Fruit fly (Drosophila melanogaster) whole organism, embryonic: Measurements from ENCODE around the gene CG6006.

Experiments
- Antp ChIP-seq: fragments of 200-800 bp; sonication (Bioruptor generic); optimal IDR thresholded peaks from 3 replicates; lab custom pipeline; 2016; ENCODE audit warnings: missing biosample characterization, missing genetic modification characterization
- Atf6 ChIP-seq: fragments of 200-800 bp; sonication (Bioruptor generic); IDR thresholded peaks from 2 replicates; pipeline ENCODE4 v1.3.6; 2022; ENCODE audit warnings: missing biosample characterization, missing genetic modification characterization
- B-H2 ChIP-seq: fragments of 200-800 bp; sonication (Bioruptor generic); optimal IDR thresholded peaks from 2 replicates; lab custom pipeline; 2018; ENCODE audit warnings: missing biosample characterization, mild to moderate bottlenecking, missing genetic modification characterization
- CG10267 ChIP-seq: fragments of 200-800 bp; sonication (Bioruptor generic); optimal IDR thresholded peaks from 2 replicates; lab custom pipeline; 2018; ENCODE audit warnings: missing biosample characterization, mild to moderate bottlenecking, missing genetic modification characterization, moderate library complexity
- CG10959 ChIP-seq: fragments of 200-800 bp; sonication (Bioruptor generic); IDR thresholded peaks from 2 replicates; pipeline ENCODE4 v1.3.6; 2022; ENCODE audit warnings: missing biosample characterization, missing genetic modification characterization
- CG11504 ChIP-seq: fragments of 200-800 bp; sonication (Bioruptor generic); optimal IDR thresholded peaks from 3 replicates; lab custom pipeline; 2019; ENCODE audit warnings: missing biosample characterization, mild to moderate bottlenecking, missing genetic modification characterization, moderate library complexity
- CG12236 ChIP-seq: fragments of 200-800 bp; sonication (Bioruptor generic); optimal IDR thresholded peaks from 2 replicates; lab custom pipeline; 2016; ENCODE audit warnings: missing biosample characterization, missing genetic modification characterization
- CG12659 ChIP-seq: fragments of 200-800 bp; sonication (Bioruptor generic); optimal IDR thresholded peaks from 3 replicates; lab custom pipeline; 2017; ENCODE audit warnings: mild to moderate bottlenecking, missing biosample characterization, missing genetic modification reagents, missing genetic modification characterization
- CG13424 ChIP-seq: fragments of 200-800 bp; sonication (Bioruptor generic); optimal IDR thresholded peaks from 2 replicates; lab custom pipeline; 2019; ENCODE audit warnings: missing biosample characterization, mild to moderate bottlenecking, missing genetic modification characterization, moderate library complexity
- CG14710 ChIP-seq: fragments of 200-800 bp; sonication (Bioruptor generic); optimal IDR thresholded peaks from 3 replicates; lab custom pipeline; 2019; ENCODE audit warnings: missing biosample characterization, mild to moderate bottlenecking, missing genetic modification characterization, moderate library complexity
- CG1792 ChIP-seq: fragments of 200-800 bp; sonication (Bioruptor generic); optimal IDR thresholded peaks from 2 replicates; lab custom pipeline; 2016; ENCODE audit warnings: missing biosample characterization, missing genetic modification characterization
- CG31224 ChIP-seq: fragments of 200-800 bp; sonication (Bioruptor generic); IDR thresholded peaks from 2 replicates; pipeline ENCODE4 v1.3.6; 2022; ENCODE audit warnings: missing biosample characterization, missing genetic modification characterization
- CG31441 ChIP-seq: fragments of 200-800 bp; sonication (Bioruptor generic); IDR thresholded peaks from 2 replicates; pipeline ENCODE4 v1.3.6; 2022; ENCODE audit warnings: missing biosample characterization, missing genetic modification characterization
- CG3838 ChIP-seq: fragments of 200-800 bp; sonication (Bioruptor generic); optimal IDR thresholded peaks from 3 replicates; lab custom pipeline; 2016; ENCODE audit warnings: missing biosample characterization, missing genetic modification characterization
- CG3847 ChIP-seq: fragments of 200-800 bp; sonication (Bioruptor generic); IDR thresholded peaks from 2 replicates; pipeline ENCODE4 v1.3.6; 2022; ENCODE audit warnings: missing biosample characterization, missing genetic modification characterization
- CG5953 ChIP-seq: fragments of 200-800 bp; sonication (Bioruptor generic); IDR thresholded peaks from 2 replicates; pipeline ENCODE4 v1.3.6; 2022; ENCODE audit warnings: missing biosample characterization, missing genetic modification characterization
- CG6175 ChIP-seq: fragments of 200-800 bp; sonication (Bioruptor generic); IDR thresholded peaks from 3 replicates; pipeline ENCODE4 v1.3.6; 2022; ENCODE audit warnings: missing biosample characterization, missing genetic modification characterization
- CG7745 ChIP-seq: fragments of 200-800 bp; sonication (Bioruptor generic); optimal IDR thresholded peaks from 2 replicates; lab custom pipeline; 2018; ENCODE audit warnings: missing biosample characterization, mild to moderate bottlenecking, missing genetic modification characterization, moderate library complexity
- CG7839 ChIP-seq: fragments of 200-800 bp; sonication (Bioruptor generic); optimal IDR thresholded peaks from 3 replicates; lab custom pipeline; 2018; ENCODE audit warnings: missing biosample characterization, mild to moderate bottlenecking, missing genetic modification characterization, moderate library complexity
- CG9932 ChIP-seq: fragments of 200-800 bp; sonication (Bioruptor generic); IDR thresholded peaks from 2 replicates; pipeline ENCODE4 v1.3.6; 2022; ENCODE audit warnings: missing biosample characterization, missing genetic modification characterization
- Dref ChIP-seq: fragments of 200-800 bp; sonication (Bioruptor generic); IDR thresholded peaks from 2 replicates; pipeline ENCODE4 v1.3.6; 2022; ENCODE audit warnings: missing biosample characterization, missing genetic modification characterization
- Drgx ChIP-seq: fragments of 200-800 bp; sonication (Bioruptor generic); IDR thresholded peaks from 2 replicates; pipeline ENCODE4 v1.3.6; 2022; ENCODE audit warnings: missing biosample characterization, missing genetic modification characterization
- Ets97D ChIP-seq: fragments of 200-800 bp; sonication (Bioruptor generic); optimal IDR thresholded peaks from 3 replicates; lab custom pipeline; 2016; ENCODE audit warnings: missing biosample characterization, missing genetic modification characterization
- H2.0 ChIP-seq: fragments of 200-800 bp; sonication (Bioruptor generic); IDR thresholded peaks from 2 replicates; pipeline ENCODE4 v1.3.6; 2022; ENCODE audit warnings: missing biosample characterization, missing genetic modification characterization
- Hmr ChIP-seq: fragments of 200-800 bp; sonication (Bioruptor generic); optimal IDR thresholded peaks from 3 replicates; lab custom pipeline; 2017; ENCODE audit warnings: mild to moderate bottlenecking, missing biosample characterization, missing genetic modification reagents, missing genetic modification characterization
- Hr51 ChIP-seq, 2 experiments: fragments of 200-800 bp; sonication (Bioruptor generic); optimal IDR thresholded peaks; 2 replicates in 1 of 2; 3 replicates in 1 of 2; lab custom pipeline; 2016 to 2018; ENCODE audit warnings: missing biosample characterization in 2 of 2, missing genetic modification characterization in 2 of 2, mild to moderate bottlenecking in 1 of 2, moderate library complexity in 1 of 2
- Nf-YC ChIP-seq: fragments of 200-800 bp; optimal IDR thresholded peaks from 3 replicates; lab custom pipeline; 2019; ENCODE audit warnings: missing biosample characterization, mild to moderate bottlenecking, missing genetic modification characterization, moderate library complexity
- Pdp1 ChIP-seq, 2 experiments: fragments of 200-800 bp; sonication (Bioruptor generic); optimal IDR thresholded peaks; 3 replicates each; lab custom pipeline; 2016; ENCODE audit warnings: missing biosample characterization in 2 of 2, missing genetic modification characterization in 2 of 2, mild to moderate bottlenecking in 1 of 2, moderate library complexity in 1 of 2
- ase ChIP-seq: fragments of 200-800 bp; sonication (Bioruptor generic); IDR thresholded peaks from 3 replicates; pipeline ENCODE4 v1.3.6; 2022; ENCODE audit warnings: missing biosample characterization, missing genetic modification characterization
- ash1 ChIP-seq: fragments of 200-800 bp; sonication (Bioruptor generic); optimal IDR thresholded peaks from 2 replicates; lab custom pipeline; 2018; ENCODE audit warnings: missing biosample characterization, mild to moderate bottlenecking, missing genetic modification characterization
- cg ChIP-seq: fragments of 200-800 bp; sonication (Bioruptor generic); optimal IDR thresholded peaks from 3 replicates; lab custom pipeline; 2019; ENCODE audit warnings: missing biosample characterization, mild to moderate bottlenecking, missing genetic modification characterization, moderate library complexity
- chinmo ChIP-seq: fragments of 200-800 bp; sonication (Bioruptor generic); IDR thresholded peaks from 4 replicates; pipeline ENCODE4 v1.3.6; 2022; ENCODE audit warnings: missing biosample characterization, missing genetic modification characterization; ENCODE audit not compliant: partially characterized antibody
- chm ChIP-seq: fragments of 200-800 bp; sonication (Bioruptor generic); IDR thresholded peaks from 2 replicates; pipeline ENCODE4 v1.3.6; 2022; ENCODE audit warnings: missing biosample characterization, missing genetic modification characterization
- ci ChIP-seq: fragments of 200-800 bp; sonication (Bioruptor generic); IDR thresholded peaks from 3 replicates; pipeline ENCODE4 v1.3.6; 2022; ENCODE audit warnings: missing biosample characterization, missing genetic modification characterization
- crc ChIP-seq: fragments of 200-800 bp; sonication (Bioruptor generic); optimal IDR thresholded peaks from 2 replicates; lab custom pipeline; 2016; ENCODE audit warnings: missing biosample characterization, missing genetic modification characterization
- da ChIP-seq: fragments of 200-800 bp; sonication (Bioruptor generic); optimal IDR thresholded peaks from 2 replicates; lab custom pipeline; 2016; ENCODE audit warnings: missing biosample characterization, missing genetic modification characterization
- gsb-n ChIP-seq: fragments of 200-800 bp; sonication (Bioruptor generic); optimal IDR thresholded peaks from 3 replicates; lab custom pipeline; 2018; ENCODE audit warnings: missing biosample characterization, mild to moderate bottlenecking, missing genetic modification characterization
- insv ChIP-seq, 2 experiments: fragments of 200-800 bp; sonication (Bioruptor generic); optimal IDR thresholded peaks; 3 replicates each; lab custom pipeline; 2016 to 2018; ENCODE audit warnings: missing biosample characterization in 2 of 2, missing genetic modification characterization in 2 of 2
- ken ChIP-seq: fragments of 200-800 bp; sonication (Bioruptor generic); IDR thresholded peaks from 3 replicates; pipeline ENCODE4 v1.3.6; 2022; ENCODE audit warnings: missing biosample characterization, missing genetic modification characterization
- nom ChIP-seq: fragments of 200-800 bp; sonication (Bioruptor generic); optimal IDR thresholded peaks from 2 replicates; lab custom pipeline; 2017; ENCODE audit warnings: missing biosample characterization, missing genetic modification characterization, mild to moderate bottlenecking, moderate library complexity, missing genetic modification reagents
- otp ChIP-seq: fragments of 200-800 bp; sonication (Bioruptor generic); IDR thresholded peaks from 3 replicates; pipeline ENCODE4, ENCODE4 v1.3.6; 2022; ENCODE audit warnings: missing biosample characterization, missing genetic modification characterization
- slbo ChIP-seq: fragments of 200-800 bp; sonication (Bioruptor generic); IDR thresholded peaks from 2 replicates; pipeline ENCODE4 v1.3.6; 2022; ENCODE audit warnings: missing biosample characterization, missing genetic modification characterization
- sug ChIP-seq: fragments of 200-800 bp; optimal IDR thresholded peaks from 2 replicates; lab custom pipeline; 2019; ENCODE audit warnings: missing biosample characterization, mild to moderate bottlenecking, missing genetic modification characterization, moderate library complexity
- z ChIP-seq: fragments of 200-800 bp; sonication (Bioruptor generic); IDR thresholded peaks from 3 replicates; pipeline ENCODE4 v1.3.6; 2022; ENCODE audit warnings: missing biosample characterization, missing genetic modification characterization

Gene CG6006

dm6 chr3R:16209714-16210553, 55.2 kb downstream of the CG6006 start (continued):
- TF ChIP-seq Nf-YC (tag; lab: Kevin White, UChicago), result peak; percentile 36
- TF ChIP-seq CG11504 (tag; lab: Kevin White, UChicago), result peak; percentile 71
- TF ChIP-seq Antp (GFP tag; lab: Kevin White, UChicago), result no peak
- TF ChIP-seq Atf6 (GFP tag; lab: Robert Waterston, UW), result peak; percentile 40; the same call in 1 of the 2 replicates
- no peak for TF ChIP-seq CG12236
- TF ChIP-seq sug, result peak; percentile 39
- TF ChIP-seq, all 482 proteins: peak for 105

dm6 chr3R:16210808-16211578, 56.2 kb downstream of the CG6006 start:
- TF ChIP-seq CG6175 (GFP tag; lab: Robert Waterston, UW), result peak; percentile 80
- peak in 1 of 2 experiments; percentile 18 for TF ChIP-seq Pdp1 (GFP tag; optimal IDR thresholded peaks at IDR 0.05; lab: Kevin White, UChicago)
- TF ChIP-seq CG13424 (tag; lab: Kevin White, UChicago), result no peak
- no peak for TF ChIP-seq gsb-n (tag; lab: Kevin White, UChicago)
- TF ChIP-seq Ets97D (GFP tag; lab: Kevin White, UChicago), result no peak
- TF ChIP-seq CG3847 (GFP tag; lab: Robert Waterston, UW), result 0 out of 2 replicates have a peak, but pooled peaks have one; percentile 24
- peak; percentile 46; the same call in 1 of the 2 replicates for TF ChIP-seq CG31224 (GFP tag; lab: Robert Waterston, UW)
- TF ChIP-seq Atf6 (GFP tag; lab: Robert Waterston, UW), result peak; percentile 33; the same call in 1 of the 2 replicates
- TF ChIP-seq chm, result 0 out of 2 replicates have a peak, but pooled peaks have one; percentile 14
- TF ChIP-seq insv (GFP tag; optimal IDR thresholded peaks at IDR 0.05; lab: Kevin White, UChicago), result no peak
- no peak for TF ChIP-seq CG3838 (GFP tag; lab: Kevin White, UChicago)
- no peak for TF ChIP-seq crc (GFP tag; lab: Kevin White, UChicago)
- peak; percentile 77; the same call in 2 of the 3 replicates for TF ChIP-seq ci
- TF ChIP-seq ase (GFP tag; lab: Robert Waterston, UW), result 0 out of 3 replicates have a peak, but pooled peaks have one; percentile 6
- 0 out of 3 replicates have a peak, but pooled peaks have one; percentile 18 for TF ChIP-seq otp (GFP tag; lab: Robert Waterston, UW)
- TF ChIP-seq slbo (GFP tag; lab: Robert Waterston, UW), result peak; percentile 33; the same call in 1 of the 2 replicates
- peak; percentile 7; the same call in 1 of the 2 replicates for TF ChIP-seq Drgx (GFP tag; lab: Robert Waterston, UW)
- peak; percentile 7 for TF ChIP-seq CG7839 (tag; lab: Kevin White, UChicago)
- TF ChIP-seq CG10959 (GFP tag; lab: Robert Waterston, UW), result no peak
- peak; percentile 36 for TF ChIP-seq B-H2
- TF ChIP-seq da (GFP tag; lab: Kevin White, UChicago), result no peak
- TF ChIP-seq z (GFP tag; lab: Robert Waterston, UW), result 0 out of 3 replicates have a peak, but pooled peaks have one; percentile 55
- peak; percentile 42 for TF ChIP-seq nom (GFP tag; lab: Kevin White, UChicago)
- TF ChIP-seq CG1792 (GFP tag; lab: Kevin White, UChicago), result no peak
- no peak for TF ChIP-seq CG10267 (tag; lab: Kevin White, UChicago)
- peak; percentile 25 for TF ChIP-seq Hmr (GFP tag; lab: Kevin White, UChicago)
- peak; percentile 44; the same call in 1 of the 2 replicates for TF ChIP-seq CG5953 (GFP tag; lab: Robert Waterston, UW)
- TF ChIP-seq ken (GFP tag; lab: Robert Waterston, UW), result 0 out of 3 replicates have a peak, but pooled peaks have one; percentile 30
- TF ChIP-seq CG14710 (tag; lab: Kevin White, UChicago), result no peak
- TF ChIP-seq CG7745 (tag; lab: Kevin White, UChicago), result no peak
- TF ChIP-seq Dref, result no peak
- TF ChIP-seq CG9932 (GFP tag; lab: Robert Waterston, UW), result peak; percentile 33; the same call in 1 of the 2 replicates
- no peak for TF ChIP-seq CG12659 (GFP tag; lab: Kevin White, UChicago)
- 0 out of 2 replicates have a peak, but pooled peaks have one; percentile 14 for TF ChIP-seq H2.0 (GFP tag; lab: Robert Waterston, UW)
- TF ChIP-seq chinmo (GFP tag; lab: Robert Waterston, UW), result peak; percentile 65; the same call in 1 of the 4 replicates
- TF ChIP-seq CG31441 (GFP tag; lab: Robert Waterston, UW), result no peak
- peak; percentile 7 for TF ChIP-seq ash1 (GFP tag; lab: Kevin White, UChicago)
- peak; percentile 1 for TF ChIP-seq cg
- TF ChIP-seq Hr51 (GFP tag; optimal IDR thresholded peaks at IDR 0.05; lab: Kevin White, UChicago), result no peak
